Worm (Caenorhabditis elegans): Measurements from ENCODE around the gene sprp-4.

Gene sprp-4

ce11 chrX:8800355-8800754, 53.1 kb downstream of the sprp-4 start:
- TF ChIP-seq pqm-1 (tag; optimal IDR thresholded peaks at IDR 0.05) (no peak), pha-2 (tag; optimal IDR thresholded peaks at IDR 0.05) (no peak), ahr-1 (tag; optimal IDR thresholded peaks at IDR 0.05) (no peak)

ce11 chrX:8799925-8800324, 53.5 kb downstream of the sprp-4 start:
- TF ChIP-seq pax-1 (tag; optimal IDR thresholded peaks at IDR 0.05): no peak
- no peak for TF ChIP-seq ceh-14 (tag; optimal IDR thresholded peaks at IDR 0.05)
- no peak for TF ChIP-seq ceh-48 (tag; optimal IDR thresholded peaks at IDR 0.05)
- TF ChIP-seq ceh-34 (tag; optimal IDR thresholded peaks at IDR 0.05): no peak
- TF ChIP-seq C38D4.7 (GFP tag; optimal IDR thresholded peaks at IDR 0.05): no peak
- no peak for TF ChIP-seq ahr-1 (tag; optimal IDR thresholded peaks at IDR 0.05)
- no peak for TF ChIP-seq zip-5 (tag; optimal IDR thresholded peaks at IDR 0.05)
- no peak for TF ChIP-seq che-1 (tag; optimal IDR thresholded peaks at IDR 0.05)
- TF ChIP-seq ceh-9 (tag; optimal IDR thresholded peaks at IDR 0.05): no peak
- no peak for TF ChIP-seq nhr-232 (tag; optimal IDR thresholded peaks at IDR 0.05)
- TF ChIP-seq hlh-30 (tag; optimal IDR thresholded peaks at IDR 0.05; ENCODE audit: insufficient read depth): no peak
- TF ChIP-seq unc-42 (tag; optimal IDR thresholded peaks at IDR 0.05): no peak
- TF ChIP-seq sox-4 (tag; optimal IDR thresholded peaks at IDR 0.05): no peak
- TF ChIP-seq K02D7.2 (tag; optimal IDR thresholded peaks at IDR 0.05): no peak
- TF ChIP-seq K09A11.1 (tag; optimal IDR thresholded peaks at IDR 0.05; ENCODE audit: insufficient read depth): no peak
- no peak for TF ChIP-seq pqm-1 (tag; optimal IDR thresholded peaks at IDR 0.05)

Measured in whole organism, late embryonic.